Worm (Caenorhabditis elegans) whole organism, mixed stage, embryonic: Measurements from ENCODE around the gene cyp-35D1.

Source experiments
- elt-3 ChIP-seq: fragments of 150-350 bp; optimal IDR thresholded peaks from 2 replicates; lab custom pipeline; 2014; ENCODE audit warnings: missing biosample characterization, missing genetic modification characterization
- lsy-2 ChIP-seq: fragments of 150-350 bp; optimal IDR thresholded peaks from 2 replicates; lab custom pipeline; 2014; ENCODE audit warnings: missing biosample characterization, missing genetic modification characterization
- nhr-12 ChIP-seq: fragments of 150-350 bp; optimal IDR thresholded peaks from 2 replicates; lab custom pipeline; 2014; ENCODE audit warnings: missing biosample characterization, missing genetic modification characterization
- snpc-4 ChIP-seq: fragments of 150-350 bp; optimal IDR thresholded peaks from 2 replicates; lab custom pipeline; 2014; ENCODE audit warnings: missing biosample characterization, missing genetic modification characterization
- unc-62 ChIP-seq: fragments of 150-350 bp; optimal IDR thresholded peaks from 2 replicates; lab custom pipeline; 2014; ENCODE audit warnings: missing biosample characterization, missing genetic modification reagents, missing genetic modification characterization
- ztf-11 ChIP-seq: fragments of 150-350 bp; optimal IDR thresholded peaks from 2 replicates; lab custom pipeline; 2014; ENCODE audit warnings: missing biosample characterization, missing genetic modification characterization

- TF ChIP-seq elt-3 (tag; lab: Kevin White, UChicago) = no peak
- no peak for TF ChIP-seq nhr-12 (tag; lab: Kevin White, UChicago)
- no peak for TF ChIP-seq snpc-4 (tag; lab: Kevin White, UChicago)
- TF ChIP-seq lsy-2 (tag; lab: Kevin White, UChicago) = no peak
- no peak for TF ChIP-seq unc-62 (GFP tag; lab: Kevin White, UChicago)
- no peak for TF ChIP-seq ztf-11 (tag; lab: Kevin White, UChicago)
Observed at ce11 chrV:16120499-16120898, 51.5 kb downstream of the cyp-35D1 start.
